Fruit fly (Drosophila melanogaster) whole organism, embryonic: Measurements from ENCODE around the gene Pmm2.

Experiments used
- Abd-B ChIP-seq: fragments of 200-800 bp; sonication (Bioruptor generic); optimal IDR thresholded peaks from 2 replicates; lab custom pipeline; 2018; ENCODE audit warnings: missing biosample characterization, mild to moderate bottlenecking, missing genetic modification characterization, moderate library complexity
- Adf1 ChIP-seq: fragments of 200-800 bp; sonication (Bioruptor generic); IDR thresholded peaks from 2 replicates; pipeline ENCODE4 v1.3.6; 2022; ENCODE audit warnings: missing biosample characterization, missing genetic modification characterization
- CG10209 ChIP-seq: fragments of 200-800 bp; sonication (Bioruptor generic); optimal IDR thresholded peaks from 3 replicates; lab custom pipeline; 2017; ENCODE audit warnings: missing biosample characterization, mild to moderate bottlenecking, missing genetic modification characterization, missing genetic modification reagents
- CG10366 ChIP-seq: fragments of 200-800 bp; sonication (Bioruptor generic); IDR thresholded peaks from 2 replicates; pipeline ENCODE4 v1.3.6; 2022; ENCODE audit warnings: missing biosample characterization, missing genetic modification characterization
- CG11695 ChIP-seq: fragments of 200-800 bp; sonication (Bioruptor generic); IDR thresholded peaks from 3 replicates; pipeline ENCODE4 v1.3.6; 2022; ENCODE audit warnings: missing biosample characterization, missing genetic modification characterization
- CG12104 ChIP-seq: fragments of 200-800 bp; sonication (Bioruptor generic); optimal IDR thresholded peaks from 3 replicates; lab custom pipeline; 2016; ENCODE audit warnings: missing biosample characterization, missing genetic modification characterization
- CG12219 ChIP-seq: fragments of 200-800 bp; sonication (Bioruptor generic); optimal IDR thresholded peaks from 3 replicates; lab custom pipeline; 2018; ENCODE audit warnings: missing biosample characterization, mild to moderate bottlenecking, missing genetic modification characterization
- CG13123 ChIP-seq: fragments of 200-800 bp; sonication (Bioruptor generic); optimal IDR thresholded peaks from 2 replicates; lab custom pipeline; 2016; ENCODE audit warnings: missing biosample characterization, missing genetic modification characterization
- CG13424 ChIP-seq: fragments of 200-800 bp; sonication (Bioruptor generic); optimal IDR thresholded peaks from 2 replicates; lab custom pipeline; 2019; ENCODE audit warnings: missing biosample characterization, mild to moderate bottlenecking, missing genetic modification characterization, moderate library complexity
- CG15073 ChIP-seq: fragments of 200-800 bp; sonication (Bioruptor generic); optimal IDR thresholded peaks from 2 replicates; lab custom pipeline; 2016; ENCODE audit warnings: missing biosample characterization, missing genetic modification characterization
- CG16863 ChIP-seq: fragments of 200-800 bp; sonication (Bioruptor generic); optimal IDR thresholded peaks from 3 replicates; lab custom pipeline; 2016; ENCODE audit warnings: missing biosample characterization, missing genetic modification characterization
- CG2120 ChIP-seq: fragments of 200-800 bp; sonication (Bioruptor generic); optimal IDR thresholded peaks from 3 replicates; lab custom pipeline; 2016; ENCODE audit warnings: missing biosample characterization, missing genetic modification characterization
- CG2129 ChIP-seq: fragments of 200-800 bp; sonication (Bioruptor generic); IDR thresholded peaks from 2 replicates; pipeline ENCODE4 v1.3.6; 2022; ENCODE audit warnings: missing biosample characterization, missing genetic modification characterization; ENCODE audit not compliant: partially characterized antibody
- CG4424 ChIP-seq: fragments of 200-800 bp; sonication (Bioruptor generic); optimal IDR thresholded peaks from 3 replicates; lab custom pipeline; 2016; ENCODE audit warnings: missing biosample characterization, missing genetic modification characterization
- CG5180 ChIP-seq: fragments of 200-800 bp; sonication (Bioruptor generic); optimal IDR thresholded peaks from 3 replicates; lab custom pipeline; 2017; ENCODE audit warnings: missing biosample characterization, missing genetic modification characterization, mild to moderate bottlenecking, moderate library complexity, missing genetic modification reagents
- CG6175 ChIP-seq: fragments of 200-800 bp; sonication (Bioruptor generic); IDR thresholded peaks from 3 replicates; pipeline ENCODE4 v1.3.6; 2022; ENCODE audit warnings: missing biosample characterization, missing genetic modification characterization
- CG6254 ChIP-seq: fragments of 200-800 bp; sonication (Bioruptor generic); optimal IDR thresholded peaks from 3 replicates; lab custom pipeline; 2017; ENCODE audit warnings: mild to moderate bottlenecking, missing biosample characterization, missing genetic modification reagents, missing genetic modification characterization
- CG7372 ChIP-seq: fragments of 200-800 bp; sonication (Bioruptor generic); IDR thresholded peaks from 2 replicates; pipeline ENCODE4 v1.3.6; 2022; ENCODE audit warnings: missing biosample characterization, missing genetic modification characterization
- CG7928 ChIP-seq: fragments of 200-800 bp; sonication (Bioruptor generic); optimal IDR thresholded peaks from 2 replicates; lab custom pipeline; 2017; ENCODE audit warnings: missing biosample characterization, mild to moderate bottlenecking, missing genetic modification characterization
- CG9932 ChIP-seq: fragments of 200-800 bp; sonication (Bioruptor generic); IDR thresholded peaks from 2 replicates; pipeline ENCODE4 v1.3.6; 2022; ENCODE audit warnings: missing biosample characterization, missing genetic modification characterization
- CrebB ChIP-seq: fragments of 200-800 bp; sonication (Bioruptor generic); optimal IDR thresholded peaks from 3 replicates; lab custom pipeline; 2018; ENCODE audit warnings: missing biosample characterization, mild to moderate bottlenecking, missing genetic modification characterization
- D19A ChIP-seq: fragments of 200-800 bp; optimal IDR thresholded peaks from 3 replicates; lab custom pipeline; 2019; ENCODE audit warnings: missing biosample characterization, mild to moderate bottlenecking, missing genetic modification characterization, moderate library complexity
- Dad ChIP-seq: fragments of 200-800 bp; sonication (Bioruptor generic); optimal IDR thresholded peaks from 3 replicates; lab custom pipeline; 2016; ENCODE audit warnings: missing biosample characterization, missing genetic modification characterization
- Dip2 ChIP-seq: fragments of 200-800 bp; sonication (Bioruptor generic); IDR thresholded peaks from 2 replicates; pipeline ENCODE4 v1.3.6; 2022; ENCODE audit warnings: missing biosample characterization, missing genetic modification characterization
- HHEX ChIP-seq: fragments of 200-800 bp; sonication (Bioruptor generic); optimal IDR thresholded peaks from 3 replicates; lab custom pipeline; 2017; ENCODE audit warnings: missing biosample characterization, mild to moderate bottlenecking, missing genetic modification characterization, missing genetic modification reagents
- Lpt ChIP-seq: fragments of >200 bp; optimal IDR thresholded peaks from 2 replicates; lab custom pipeline; 2018; ENCODE audit warnings: missing biosample characterization, missing genetic modification characterization
- Mad ChIP-seq: fragments of 200-800 bp; sonication (Bioruptor generic); optimal IDR thresholded peaks from 2 replicates; lab custom pipeline; 2016; ENCODE audit warnings: missing biosample characterization, missing genetic modification characterization
- Myb ChIP-seq: fragments of 200-800 bp; sonication (Bioruptor generic); optimal IDR thresholded peaks from 2 replicates; lab custom pipeline; 2016; ENCODE audit warnings: missing biosample characterization, missing genetic modification characterization
- NC2β ChIP-seq: fragments of 200-800 bp; sonication (Bioruptor generic); optimal IDR thresholded peaks from 2 replicates; lab custom pipeline; 2016; ENCODE audit warnings: missing biosample characterization, missing genetic modification characterization
- Pdp1 ChIP-seq, 2 experiments: fragments of 200-800 bp; sonication (Bioruptor generic); optimal IDR thresholded peaks; 3 replicates each; lab custom pipeline; 2016; ENCODE audit warnings: missing biosample characterization in 2 of 2, missing genetic modification characterization in 2 of 2, mild to moderate bottlenecking in 1 of 2, moderate library complexity in 1 of 2
- Ptx1 ChIP-seq: fragments of 200-800 bp; sonication (Bioruptor generic); IDR thresholded peaks from 2 replicates; pipeline ENCODE4 v1.3.6; 2022; ENCODE audit warnings: missing biosample characterization, missing genetic modification characterization
- Rfx ChIP-seq: fragments of 200-800 bp; sonication (Bioruptor generic); IDR thresholded peaks from 2 replicates; pipeline ENCODE4 v1.3.6; 2022; ENCODE audit warnings: missing biosample characterization, missing genetic modification characterization
- Rx ChIP-seq: fragments of 200-800 bp; sonication (Bioruptor generic); IDR thresholded peaks from 2 replicates; pipeline ENCODE4 v1.3.6; 2022; ENCODE audit warnings: missing biosample characterization, missing genetic modification characterization
- Six4 ChIP-seq: fragments of 200-800 bp; sonication (Bioruptor generic); optimal IDR thresholded peaks from 2 replicates; lab custom pipeline; 2016; ENCODE audit warnings: missing biosample characterization, missing genetic modification characterization
- Sox102F ChIP-seq: fragments of 200-800 bp; sonication (Bioruptor generic); optimal IDR thresholded peaks from 2 replicates; lab custom pipeline; 2018; ENCODE audit warnings: missing biosample characterization, mild to moderate bottlenecking, missing genetic modification characterization, moderate library complexity
- Spps ChIP-seq: fragments of 200-800 bp; sonication (Bioruptor generic); optimal IDR thresholded peaks from 2 replicates; lab custom pipeline; 2018; ENCODE audit warnings: missing biosample characterization, mild to moderate bottlenecking, missing genetic modification characterization
- Sry-β ChIP-seq: fragments of 200-800 bp; sonication (Bioruptor generic); optimal IDR thresholded peaks from 2 replicates; lab custom pipeline; 2018; ENCODE audit warnings: missing biosample characterization, mild to moderate bottlenecking, missing genetic modification characterization, moderate library complexity
- Taf1 ChIP-seq: fragments of 200-800 bp; sonication (Bioruptor generic); IDR thresholded peaks from 2 replicates; pipeline ENCODE4 v1.3.6; 2022; ENCODE audit warnings: missing biosample characterization, missing genetic modification characterization
- Trl ChIP-seq, 3 experiments: fragments of >200 bp in 2 of 3; fragments of 200-800 bp in 1 of 3; sonication (Bioruptor generic) in 1 of 3; optimal IDR thresholded peaks; 2 replicates in 1 of 3; 3 replicates in 2 of 3; lab custom pipeline; 2016 to 2017; ENCODE audit warnings: missing biosample characterization in 1 of 3, missing genetic modification characterization in 1 of 3
- br ChIP-seq: fragments of >200 bp; optimal IDR thresholded peaks from 2 replicates; lab custom pipeline; 2017
- chinmo ChIP-seq: fragments of 200-800 bp; sonication (Bioruptor generic); IDR thresholded peaks from 4 replicates; pipeline ENCODE4 v1.3.6; 2022; ENCODE audit warnings: missing biosample characterization, missing genetic modification characterization; ENCODE audit not compliant: partially characterized antibody
- crc ChIP-seq: fragments of 200-800 bp; sonication (Bioruptor generic); optimal IDR thresholded peaks from 2 replicates; lab custom pipeline; 2016; ENCODE audit warnings: missing biosample characterization, missing genetic modification characterization
- dan ChIP-seq: fragments of 200-800 bp; sonication (Bioruptor generic); IDR thresholded peaks from 2 replicates; pipeline ENCODE4 v1.3.6; 2022; ENCODE audit warnings: missing biosample characterization, missing genetic modification characterization
- gce ChIP-seq: fragments of 200-800 bp; sonication (Bioruptor generic); IDR thresholded peaks from 3 replicates; pipeline ENCODE4 v1.3.6; 2022; ENCODE audit warnings: missing biosample characterization, missing genetic modification characterization
- lilli ChIP-seq: fragments of 200-800 bp; sonication (Bioruptor generic); optimal IDR thresholded peaks from 3 replicates; lab custom pipeline; 2016; ENCODE audit warnings: missing biosample characterization, missing genetic modification characterization
- lov ChIP-seq, 2 experiments: fragments of 200-800 bp in 1 of 2; fragments of >200 bp in 1 of 2; sonication (Bioruptor generic) in 1 of 2; IDR thresholded peaks in 1 of 2; optimal IDR thresholded peaks in 1 of 2; 2 replicates in 1 of 2; 3 replicates in 1 of 2; pipeline versions ENCODE4 v1.3.6 to Lab custom; 2017 to 2022; ENCODE audit warnings: missing biosample characterization in 1 of 2, missing genetic modification characterization in 1 of 2
- maf-S ChIP-seq: fragments of 200-800 bp; sonication (Bioruptor generic); optimal IDR thresholded peaks from 2 replicates; lab custom pipeline; 2016; ENCODE audit warnings: missing biosample characterization, missing genetic modification characterization
- onecut ChIP-seq: fragments of 200-800 bp; sonication (Bioruptor generic); IDR thresholded peaks from 2 replicates; pipeline ENCODE4 v1.3.6; 2022; ENCODE audit warnings: missing biosample characterization, missing genetic modification characterization
- ro ChIP-seq: fragments of 200-800 bp; sonication (Bioruptor generic); IDR thresholded peaks from 2 replicates; pipeline ENCODE4 v1.3.6; 2022; ENCODE audit warnings: missing biosample characterization, missing genetic modification characterization
- sd ChIP-seq: fragments of 200-800 bp; sonication (Bioruptor generic); optimal IDR thresholded peaks from 3 replicates; lab custom pipeline; 2018; ENCODE audit warnings: missing biosample characterization, mild to moderate bottlenecking, missing genetic modification characterization, moderate library complexity
- usp ChIP-seq: fragments of >200 bp; optimal IDR thresholded peaks from 2 replicates; lab custom pipeline; 2017; ENCODE audit warnings: missing biosample characterization, missing genetic modification characterization
- zf30C ChIP-seq: fragments of 200-800 bp; sonication (Bioruptor generic); optimal IDR thresholded peaks from 3 replicates; lab custom pipeline; 2018; ENCODE audit warnings: missing biosample characterization, mild to moderate bottlenecking, missing genetic modification characterization

Pmm2 gene

DNA sequence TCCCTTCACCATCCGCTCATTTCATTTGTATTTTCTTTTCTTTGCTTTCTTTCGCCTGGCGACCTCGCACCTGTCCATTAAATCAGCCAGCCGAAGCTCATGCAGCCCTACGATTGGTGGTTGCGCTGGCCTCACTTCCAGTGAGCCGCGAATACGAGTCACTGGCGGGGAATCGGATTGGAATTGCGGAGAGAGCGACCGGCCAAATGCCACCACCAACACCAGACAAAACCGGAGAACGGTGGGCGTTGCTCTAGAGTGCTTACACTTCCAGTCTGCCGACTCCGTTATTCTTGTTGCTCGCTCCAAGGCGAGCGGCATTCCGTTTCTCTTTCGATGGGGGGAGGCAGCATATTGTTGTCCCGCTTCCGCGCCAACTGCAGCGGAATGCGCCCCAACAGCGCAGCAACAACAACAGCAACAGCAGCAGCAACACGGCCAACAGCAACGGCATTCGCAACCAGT, 45.9 kb downstream of the Pmm2 start, which contains the start of gene ara (continued):
- TF ChIP-seq Adf1 (GFP tag; lab: Robert Waterston, UW) (peak; percentile 38; the same call in 1 of the 2 replicates), CG9932 (GFP tag; lab: Robert Waterston, UW) (no peak), Dad (GFP tag; lab: Kevin White, UChicago) (no peak), CG12219 (GFP tag; lab: Kevin White, UChicago) (no peak), D19A (tag; lab: Kevin White, UChicago) (no peak), Six4 (GFP tag; lab: Kevin White, UChicago) (no peak), CG6175 (GFP tag; lab: Robert Waterston, UW) (0 out of 3 replicates have a peak, but pooled peaks have one; percentile 16), onecut (no peak), Trl (optimal IDR thresholded peaks at IDR 0.05; lab: Kevin White, UChicago) (peak; percentile 39 to 72), Trl (GFP tag; optimal IDR thresholded peaks at IDR 0.05; lab: Kevin White, UChicago) (no peak), zf30C (GFP tag; lab: Kevin White, UChicago) (no peak), CG2120 (no peak), CG11695 (GFP tag; lab: Robert Waterston, UW) (no peak), Pdp1 (GFP tag; optimal IDR thresholded peaks at IDR 0.05; lab: Kevin White, UChicago) (no peak), usp (no peak), br (lab: Kevin White, UChicago) (no peak), Rfx (GFP tag; lab: Robert Waterston, UW) (no peak), CG16863 (GFP tag; lab: Kevin White, UChicago) (no peak), Rx (GFP tag; lab: Robert Waterston, UW) (no peak), gce (GFP tag; lab: Robert Waterston, UW) (no peak), Spps (tag; lab: Kevin White, UChicago) (no peak), Sox102F (GFP tag; lab: Kevin White, UChicago) (no peak), maf-S (GFP tag; lab: Kevin White, UChicago) (no peak), sd (tag; lab: Kevin White, UChicago) (peak; percentile 99), CG10366 (GFP tag; lab: Robert Waterston, UW) (no peak), CG6254 (GFP tag; lab: Kevin White, UChicago) (no peak), crc (no peak), CG15073 (GFP tag; lab: Kevin White, UChicago) (no peak), Lpt (GFP tag; lab: Kevin White, UChicago) (no peak), CG13123 (GFP tag; lab: Kevin White, UChicago) (no peak), CG7372 (GFP tag; lab: Robert Waterston, UW) (no peak), CG4424 (no peak), CG2129 (no peak), CG12104 (no peak), Sry-β (GFP tag; lab: Kevin White, UChicago) (no peak), NC2β (GFP tag; lab: Kevin White, UChicago) (no peak), CG5180 (peak; percentile 98), Taf1 (GFP tag; lab: Robert Waterston, UW) (no peak), dan (GFP tag; lab: Robert Waterston, UW) (no peak), CG13424 (tag; lab: Kevin White, UChicago) (no peak), lilli (no peak), lov (optimal IDR thresholded peaks at IDR 0.05; lab: Kevin White, UChicago) (no peak), lov (GFP tag; IDR thresholded peaks at IDR 0.05; lab: Robert Waterston, UW) (peak; percentile 23; the same call in 1 of the 3 replicates), Myb (no peak), chinmo (GFP tag; lab: Robert Waterston, UW) (peak; percentile 97), Mad (no peak), HHEX (GFP tag; lab: Kevin White, UChicago) (no peak), Abd-B (GFP tag; lab: Kevin White, UChicago) (no peak), CG10209 (no peak), CG7928 (GFP tag; lab: Kevin White, UChicago) (no peak), CrebB (tag; lab: Kevin White, UChicago) (no peak), Ptx1 (GFP tag; lab: Robert Waterston, UW) (no peak), Dip2 (GFP tag; lab: Robert Waterston, UW) (no peak), ro (GFP tag; lab: Robert Waterston, UW) (no peak)
